Worm (Caenorhabditis elegans) whole organism, late embryonic: ENCODE data around the gene crh-2.

Experiments
- C38D4.7 ChIP-seq: fragments of 200-800 bp; sonication (Bioruptor generic); optimal IDR thresholded peaks from 2 replicates; lab custom pipeline; 2018; ENCODE audit warnings: mild to moderate bottlenecking, missing genetic modification characterization, moderate library complexity, missing compliant biosample characterization
- F13H6.1 ChIP-seq: sonication (generic microtip); optimal IDR thresholded peaks from 2 replicates; lab custom pipeline; 2016; ENCODE audit warnings: missing genetic modification characterization, missing compliant biosample characterization
- K02D7.2 ChIP-seq: sonication (generic microtip); optimal IDR thresholded peaks from 2 replicates; lab custom pipeline; 2017; ENCODE audit warnings: mild to moderate bottlenecking, missing genetic modification characterization, missing compliant biosample characterization
- K09A11.1 ChIP-seq: sonication (generic microtip); optimal IDR thresholded peaks from 2 replicates; lab custom pipeline; 2017; ENCODE audit warnings: antibody characterized with exemption, mild to moderate bottlenecking, missing genetic modification characterization, missing compliant biosample characterization; ENCODE audit not compliant: insufficient read depth
- T23F11.4 ChIP-seq: fragments of 200-800 bp; sonication (Bioruptor generic); optimal IDR thresholded peaks from 2 replicates; lab custom pipeline; 2018; ENCODE audit warnings: mild to moderate bottlenecking, missing genetic modification characterization, missing compliant biosample characterization
- ahr-1 ChIP-seq: sonication (generic microtip); optimal IDR thresholded peaks from 2 replicates; lab custom pipeline; 2016; ENCODE audit warnings: missing genetic modification characterization, missing compliant biosample characterization
- ceh-31 ChIP-seq: sonication (generic microtip); optimal IDR thresholded peaks from 2 replicates; lab custom pipeline; 2016; ENCODE audit warnings: missing genetic modification characterization, missing compliant biosample characterization
- ceh-34 ChIP-seq: sonication (generic microtip); optimal IDR thresholded peaks from 2 replicates; lab custom pipeline; 2016; ENCODE audit warnings: mild to moderate bottlenecking, missing genetic modification characterization, missing compliant biosample characterization
- ceh-9 ChIP-seq: sonication (generic microtip); optimal IDR thresholded peaks from 2 replicates; lab custom pipeline; 2016; ENCODE audit warnings: mild to moderate bottlenecking, missing genetic modification characterization, inconsistent platforms, missing compliant biosample characterization
- fax-1 ChIP-seq: sonication (generic microtip); optimal IDR thresholded peaks from 2 replicates; lab custom pipeline; 2016; ENCODE audit warnings: missing genotype, missing genetic modification characterization, missing compliant biosample characterization
- hlh-13 ChIP-seq: fragments of 200-800 bp; sonication (Bioruptor generic); optimal IDR thresholded peaks from 2 replicates; lab custom pipeline; 2018; ENCODE audit warnings: mild to moderate bottlenecking, missing genetic modification characterization, missing compliant biosample characterization
- hlh-6 ChIP-seq: sonication (generic microtip); optimal IDR thresholded peaks from 2 replicates; lab custom pipeline; 2016; ENCODE audit warnings: missing genotype, missing genetic modification characterization, missing compliant biosample characterization
- lim-6 ChIP-seq: sonication (generic microtip); optimal IDR thresholded peaks from 2 replicates; lab custom pipeline; 2016; ENCODE audit warnings: missing genetic modification characterization, missing compliant biosample characterization
- npax-4 ChIP-seq: sonication (generic microtip); optimal IDR thresholded peaks from 2 replicates; lab custom pipeline; 2016; ENCODE audit warnings: missing genetic modification characterization, missing compliant biosample characterization
- ref-2 ChIP-seq: sonication (generic microtip); optimal IDR thresholded peaks from 2 replicates; lab custom pipeline; 2016; ENCODE audit warnings: missing genetic modification characterization, missing compliant biosample characterization
- rnt-1 ChIP-seq: sonication (generic microtip); optimal IDR thresholded peaks from 2 replicates; lab custom pipeline; 2016; ENCODE audit warnings: missing genetic modification characterization, missing compliant biosample characterization
- tbx-7 ChIP-seq: sonication (generic microtip); optimal IDR thresholded peaks from 2 replicates; lab custom pipeline; 2016; ENCODE audit warnings: missing genotype, missing genetic modification characterization, missing compliant biosample characterization
- ztf-16 ChIP-seq: sonication (generic microtip); optimal IDR thresholded peaks from 2 replicates; lab custom pipeline; 2017; ENCODE audit warnings: missing genetic modification characterization, missing compliant biosample characterization

Gene crh-2

DNA sequence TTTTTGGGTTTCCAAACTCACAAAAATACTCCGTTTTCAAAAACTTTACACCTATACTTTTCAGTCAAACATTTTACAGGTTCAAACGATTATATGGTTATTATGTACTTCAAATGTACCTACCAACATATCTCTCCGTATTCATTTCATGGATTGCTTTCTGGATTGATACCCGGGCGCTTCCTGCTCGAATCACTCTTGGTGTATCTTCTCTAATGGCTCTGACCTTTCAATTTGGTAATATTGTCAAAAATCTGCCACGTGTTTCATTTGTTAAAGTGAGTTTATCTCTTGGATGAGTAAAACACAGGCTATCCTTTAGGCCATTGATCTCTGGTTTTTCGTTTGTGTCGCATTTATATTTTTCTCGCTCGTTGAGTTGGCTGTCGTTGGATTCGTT is 55.6 kb downstream of the crh-2 start:
- no peak for TF ChIP-seq ceh-31 (tag; lab: Kevin White, UChicago)
- TF ChIP-seq ceh-34 (tag; lab: Kevin White, UChicago) = no peak
- no peak for TF ChIP-seq F13H6.1 (tag; lab: Kevin White, UChicago)
- TF ChIP-seq tbx-7 (tag; lab: Kevin White, UChicago) = no peak
- TF ChIP-seq hlh-6 (tag; lab: Kevin White, UChicago) = no peak
- TF ChIP-seq K09A11.1 (tag; lab: Kevin White, UChicago) = no peak

DNA sequence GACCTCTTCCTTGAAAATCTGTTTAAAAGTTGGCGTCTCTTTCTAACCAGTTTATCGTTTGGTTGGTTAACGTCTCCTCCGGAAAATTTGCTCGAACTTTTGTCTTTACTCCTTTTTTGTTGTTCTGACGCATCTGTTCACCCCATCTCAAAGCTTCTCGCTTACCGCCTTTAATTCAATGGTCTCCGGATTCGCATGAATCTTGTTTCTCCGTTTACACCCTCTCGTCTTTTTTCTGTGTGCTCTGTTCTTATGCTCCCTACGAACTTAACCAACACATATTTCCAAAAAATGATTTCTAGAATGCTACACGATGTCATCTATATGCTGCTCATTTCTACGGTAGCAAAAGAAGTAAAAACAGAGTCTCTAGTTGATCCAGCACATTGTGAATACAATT is 57.3 kb downstream of the crh-2 start, which contains the start of gene lgc-56:
lgc-56 (plus strand) TSS at position 301 of the 400 bp plus-strand sequence.
- no peak for TF ChIP-seq ahr-1 (tag; lab: Kevin White, UChicago)
- TF ChIP-seq fax-1 (tag; lab: Kevin White, UChicago) = no peak
- no peak for TF ChIP-seq C38D4.7 (GFP tag; lab: Kevin White, UChicago)
- no peak for TF ChIP-seq hlh-13 (GFP tag; lab: Kevin White, UChicago)
- TF ChIP-seq ceh-9 = no peak
- no peak for TF ChIP-seq T23F11.4
- TF ChIP-seq ztf-16 (tag; lab: Kevin White, UChicago) = no peak
- no peak for TF ChIP-seq lim-6 (tag; lab: Kevin White, UChicago)
- TF ChIP-seq K02D7.2 = no peak
- no peak for TF ChIP-seq ref-2
- TF ChIP-seq rnt-1 (tag; lab: Kevin White, UChicago) = no peak
- no peak for TF ChIP-seq npax-4 (tag; lab: Kevin White, UChicago)
